Worm (Caenorhabditis elegans): ENCODE measurements around the gene F46B6.12.

ce11 chrV:9803176-9803575 is 27.5 kb upstream of the F46B6.12 start, which contains the start of gene sru-39:
- TF ChIP-seq nhr-237 (tag; optimal IDR thresholded peaks at IDR 0.05) (no peak), ztf-11 (tag; optimal IDR thresholded peaks at IDR 0.05) (no peak), lin-39 (tag; optimal IDR thresholded peaks at IDR 0.05) (no peak), dve-1 (tag; optimal IDR thresholded peaks at IDR 0.05; ENCODE audit: insufficient read depth) (no peak), Y48G9A.11 (GFP tag; IDR thresholded peaks at IDR 0.05) (no peak), nhr-41 (GFP tag; IDR thresholded peaks at IDR 0.05) (no peak), pha-4 (GFP tag; IDR thresholded peaks at IDR 0.05) (no peak), pha-4 (tag; optimal IDR thresholded peaks at IDR 0.05) (no peak), fkh-10 (GFP tag; optimal IDR thresholded peaks at IDR 0.05) (no peak), nhr-11 (tag; optimal IDR thresholded peaks at IDR 0.05) (no peak), mep-1 (tag; optimal IDR thresholded peaks at IDR 0.05) (no peak), nhr-42 (GFP tag; IDR thresholded peaks at IDR 0.05) (no peak)
